Fruit fly (Drosophila melanogaster) whole organism, embryonic: Measurements from ENCODE around the gene Tusp.

Experiments used
- Adf1 ChIP-seq: fragments of 200-800 bp; sonication (Bioruptor generic); IDR thresholded peaks from 2 replicates; pipeline ENCODE4 v1.3.6; 2022; ENCODE audit warnings: missing biosample characterization, missing genetic modification characterization
- Aef1 ChIP-seq: fragments of 200-800 bp; sonication (Bioruptor generic); IDR thresholded peaks from 3 replicates; pipeline ENCODE4 v1.3.6; 2022; ENCODE audit warnings: missing biosample characterization, missing genetic modification characterization
- CG11247 ChIP-seq: fragments of 200-800 bp; sonication (Bioruptor generic); IDR thresholded peaks from 2 replicates; pipeline ENCODE4 v1.3.6; 2022; ENCODE audit warnings: missing biosample characterization, missing genetic modification characterization
- CG12104 ChIP-seq: fragments of 200-800 bp; sonication (Bioruptor generic); optimal IDR thresholded peaks from 3 replicates; lab custom pipeline; 2016; ENCODE audit warnings: missing biosample characterization, missing genetic modification characterization
- CG12155 ChIP-seq: fragments of 200-800 bp; sonication (Bioruptor generic); optimal IDR thresholded peaks from 3 replicates; lab custom pipeline; 2016; ENCODE audit warnings: missing biosample characterization, missing genetic modification characterization
- CG13287 ChIP-seq: fragments of 200-800 bp; sonication (Bioruptor generic); IDR thresholded peaks from 2 replicates; pipeline ENCODE4 v1.3.6; 2022; ENCODE audit warnings: missing biosample characterization, missing genetic modification characterization; ENCODE audit not compliant: partially characterized antibody
- CG15479 ChIP-seq: fragments of 200-800 bp; sonication (Bioruptor generic); optimal IDR thresholded peaks from 3 replicates; lab custom pipeline; 2019; ENCODE audit warnings: missing biosample characterization, mild to moderate bottlenecking, missing genetic modification characterization, moderate library complexity
- CG17186 ChIP-seq: fragments of 200-800 bp; sonication (Bioruptor generic); optimal IDR thresholded peaks from 3 replicates; lab custom pipeline; 2017; ENCODE audit warnings: missing biosample characterization, missing genetic modification reagents, missing genetic modification characterization
- CG2116 ChIP-seq: fragments of 200-800 bp; sonication (Bioruptor generic); optimal IDR thresholded peaks from 3 replicates; lab custom pipeline; 2018; ENCODE audit warnings: missing biosample characterization, mild to moderate bottlenecking, missing genetic modification characterization
- CG34422 ChIP-seq: fragments of 200-800 bp; sonication (Bioruptor generic); IDR thresholded peaks from 3 replicates; pipeline ENCODE4 v1.3.6; 2022; ENCODE audit warnings: missing biosample characterization, missing genetic modification characterization
- CG3838 ChIP-seq: fragments of 200-800 bp; sonication (Bioruptor generic); optimal IDR thresholded peaks from 3 replicates; lab custom pipeline; 2016; ENCODE audit warnings: missing biosample characterization, missing genetic modification characterization
- CG3847 ChIP-seq: fragments of 200-800 bp; sonication (Bioruptor generic); IDR thresholded peaks from 2 replicates; pipeline ENCODE4 v1.3.6; 2022; ENCODE audit warnings: missing biosample characterization, missing genetic modification characterization
- CG4404 ChIP-seq: fragments of 200-800 bp; sonication (Bioruptor generic); IDR thresholded peaks from 2 replicates; pipeline ENCODE4 v1.3.6; 2022; ENCODE audit warnings: missing biosample characterization, missing genetic modification characterization
- CG4617 ChIP-seq: fragments of 200-800 bp; sonication (Bioruptor generic); optimal IDR thresholded peaks from 3 replicates; lab custom pipeline; 2016; ENCODE audit warnings: missing biosample characterization, missing genetic modification characterization, borderline replicate concordance
- CG7556 ChIP-seq: fragments of 200-800 bp; sonication (Bioruptor generic); optimal IDR thresholded peaks from 2 replicates; lab custom pipeline; 2017; ENCODE audit warnings: missing biosample characterization, mild to moderate bottlenecking, missing genetic modification characterization
- CG7987 ChIP-seq: fragments of 200-800 bp; sonication (Bioruptor generic); optimal IDR thresholded peaks from 2 replicates; lab custom pipeline; 2018; ENCODE audit warnings: missing biosample characterization, mild to moderate bottlenecking, missing genetic modification characterization, moderate library complexity
- CG9215 ChIP-seq: fragments of 200-800 bp; sonication (Bioruptor generic); IDR thresholded peaks from 2 replicates; pipeline ENCODE4 v1.3.6; 2022; ENCODE audit warnings: missing biosample characterization, missing genetic modification characterization
- CG9797 ChIP-seq: fragments of 200-800 bp; sonication (Bioruptor generic); optimal IDR thresholded peaks from 3 replicates; lab custom pipeline; 2018; ENCODE audit warnings: missing biosample characterization, mild to moderate bottlenecking, missing genetic modification characterization
- CG9932 ChIP-seq: fragments of 200-800 bp; sonication (Bioruptor generic); IDR thresholded peaks from 2 replicates; pipeline ENCODE4 v1.3.6; 2022; ENCODE audit warnings: missing biosample characterization, missing genetic modification characterization
- Dbx ChIP-seq: fragments of 200-800 bp; sonication (Bioruptor generic); IDR thresholded peaks from 3 replicates; pipeline ENCODE4 v1.3.6; 2022; ENCODE audit warnings: missing biosample characterization, missing genetic modification characterization
- Deaf1 ChIP-seq: fragments of 200-800 bp; optimal IDR thresholded peaks from 3 replicates; lab custom pipeline; 2019; ENCODE audit warnings: missing biosample characterization, mild to moderate bottlenecking, missing genetic modification characterization, moderate library complexity
- Dp ChIP-seq: fragments of 200-800 bp; sonication (Bioruptor generic); optimal IDR thresholded peaks from 2 replicates; lab custom pipeline; 2018; ENCODE audit warnings: missing biosample characterization, mild to moderate bottlenecking, missing genetic modification characterization, moderate library complexity
- Fer1 ChIP-seq: fragments of 200-800 bp; sonication (Bioruptor generic); optimal IDR thresholded peaks from 2 replicates; lab custom pipeline; 2017; ENCODE audit warnings: missing biosample characterization, mild to moderate bottlenecking, missing genetic modification characterization
- HLHmδ ChIP-seq: fragments of 200-800 bp; sonication (Bioruptor generic); optimal IDR thresholded peaks from 2 replicates; lab custom pipeline; 2018; ENCODE audit warnings: missing biosample characterization, mild to moderate bottlenecking, missing genetic modification characterization, moderate library complexity
- HmgD ChIP-seq: fragments of 200-800 bp; sonication (Bioruptor generic); optimal IDR thresholded peaks from 3 replicates; lab custom pipeline; 2016; ENCODE audit warnings: missing biosample characterization, missing genetic modification characterization
- HmgZ ChIP-seq: fragments of 200-800 bp; sonication (Bioruptor generic); optimal IDR thresholded peaks from 2 replicates; lab custom pipeline; 2018; ENCODE audit warnings: missing biosample characterization, mild to moderate bottlenecking, missing genetic modification characterization
- Hmr ChIP-seq: fragments of 200-800 bp; sonication (Bioruptor generic); optimal IDR thresholded peaks from 3 replicates; lab custom pipeline; 2017; ENCODE audit warnings: mild to moderate bottlenecking, missing biosample characterization, missing genetic modification reagents, missing genetic modification characterization
- Myb ChIP-seq: fragments of 200-800 bp; sonication (Bioruptor generic); optimal IDR thresholded peaks from 2 replicates; lab custom pipeline; 2016; ENCODE audit warnings: missing biosample characterization, missing genetic modification characterization
- NC2β ChIP-seq: fragments of 200-800 bp; sonication (Bioruptor generic); optimal IDR thresholded peaks from 2 replicates; lab custom pipeline; 2016; ENCODE audit warnings: missing biosample characterization, missing genetic modification characterization
- Nf-YC ChIP-seq: fragments of 200-800 bp; optimal IDR thresholded peaks from 3 replicates; lab custom pipeline; 2019; ENCODE audit warnings: missing biosample characterization, mild to moderate bottlenecking, missing genetic modification characterization, moderate library complexity
- Oli ChIP-seq: fragments of 200-800 bp; sonication (Bioruptor generic); optimal IDR thresholded peaks from 2 replicates; lab custom pipeline; 2018; ENCODE audit warnings: missing biosample characterization, mild to moderate bottlenecking, missing genetic modification characterization, moderate library complexity
- Ptx1 ChIP-seq: fragments of 200-800 bp; sonication (Bioruptor generic); IDR thresholded peaks from 2 replicates; pipeline ENCODE4 v1.3.6; 2022; ENCODE audit warnings: missing biosample characterization, missing genetic modification characterization
- Sry-δ ChIP-seq: fragments of 200-800 bp; sonication (Bioruptor generic); optimal IDR thresholded peaks from 2 replicates; lab custom pipeline; 2016; ENCODE audit warnings: missing biosample characterization, missing genetic modification characterization
- abd-A ChIP-seq: fragments of 200-800 bp; sonication (Bioruptor generic); optimal IDR thresholded peaks from 3 replicates; lab custom pipeline; 2019; ENCODE audit warnings: missing biosample characterization, mild to moderate bottlenecking, missing genetic modification characterization, moderate library complexity
- amos ChIP-seq: fragments of 200-800 bp; sonication (Bioruptor generic); IDR thresholded peaks from 2 replicates; pipeline ENCODE4 v1.3.6; 2022; ENCODE audit warnings: missing biosample characterization, missing genetic modification characterization; ENCODE audit not compliant: partially characterized antibody
- btn ChIP-seq: fragments of 200-800 bp; sonication (Bioruptor generic); optimal IDR thresholded peaks from 2 replicates; lab custom pipeline; 2016; ENCODE audit warnings: missing biosample characterization, missing genetic modification characterization
- chm ChIP-seq: fragments of 200-800 bp; sonication (Bioruptor generic); IDR thresholded peaks from 2 replicates; pipeline ENCODE4 v1.3.6; 2022; ENCODE audit warnings: missing biosample characterization, missing genetic modification characterization
- crol ChIP-seq: fragments of 200-800 bp; sonication (Bioruptor generic); IDR thresholded peaks from 2 replicates; pipeline ENCODE4 v1.3.6; 2022; ENCODE audit warnings: missing biosample characterization, missing genetic modification characterization
- disco-r ChIP-seq: fragments of 200-800 bp; sonication (Bioruptor generic); optimal IDR thresholded peaks from 2 replicates; lab custom pipeline; 2016; ENCODE audit warnings: missing biosample characterization, missing genetic modification characterization
- dpn ChIP-seq, 2 experiments: fragments of 200-800 bp; sonication (Bioruptor generic); optimal IDR thresholded peaks; 3 replicates each; lab custom pipeline; 2016; ENCODE audit warnings: missing biosample characterization in 2 of 2, missing genetic modification characterization in 2 of 2
- grn ChIP-seq: fragments of 200-800 bp; sonication (Bioruptor generic); optimal IDR thresholded peaks from 3 replicates; lab custom pipeline; 2017; ENCODE audit warnings: missing biosample characterization, missing genetic modification characterization
- gro ChIP-seq: fragments of 200-800 bp; sonication (Bioruptor generic); optimal IDR thresholded peaks from 2 replicates; lab custom pipeline; 2016; ENCODE audit warnings: missing biosample characterization, missing genetic modification characterization
- gt ChIP-seq: fragments of 200-800 bp; sonication (Bioruptor generic); IDR thresholded peaks from 2 replicates; pipeline ENCODE4 v1.3.6; 2022; ENCODE audit warnings: missing biosample characterization, missing genetic modification characterization
- knrl ChIP-seq: fragments of 200-800 bp; sonication (Bioruptor generic); IDR thresholded peaks from 3 replicates; pipeline ENCODE4 v1.3.6; 2022; ENCODE audit warnings: missing biosample characterization, missing genetic modification characterization; ENCODE audit not compliant: partially characterized antibody
- nmo ChIP-seq: fragments of 200-800 bp; sonication (Bioruptor generic); optimal IDR thresholded peaks from 2 replicates; lab custom pipeline; 2018; ENCODE audit warnings: missing biosample characterization, mild to moderate bottlenecking, missing genetic modification characterization, moderate library complexity
- org-1 ChIP-seq: fragments of 200-800 bp; sonication (Bioruptor generic); optimal IDR thresholded peaks from 2 replicates; lab custom pipeline; 2017; ENCODE audit warnings: missing biosample characterization, missing genetic modification characterization
- sqz ChIP-seq: fragments of 200-800 bp; sonication (Bioruptor generic); optimal IDR thresholded peaks from 3 replicates; lab custom pipeline; 2018; ENCODE audit warnings: missing biosample characterization, mild to moderate bottlenecking, missing genetic modification characterization
- tx ChIP-seq: fragments of 200-800 bp; sonication (Bioruptor generic); optimal IDR thresholded peaks from 2 replicates; lab custom pipeline; 2016; ENCODE audit warnings: missing biosample characterization, missing genetic modification characterization
- wek ChIP-seq: fragments of 200-800 bp; sonication (Bioruptor generic); optimal IDR thresholded peaks from 3 replicates; lab custom pipeline; 2018; ENCODE audit warnings: missing biosample characterization, mild to moderate bottlenecking, missing genetic modification characterization, moderate library complexity
- zfh1 ChIP-seq: fragments of 200-800 bp; sonication (Bioruptor generic); IDR thresholded peaks from 3 replicates; pipeline ENCODE4 v1.3.6; 2022; ENCODE audit warnings: missing biosample characterization, missing genetic modification characterization

Tusp gene

dm6 chr3R:27558660-27559319 is 48.9 kb upstream of the Tusp start, which contains the start of gene Klp98A (continued):
- TF ChIP-seq nmo (peak; percentile 47), CG4404 (GFP tag; lab: Robert Waterston, UW) (no peak), tx (GFP tag; lab: Kevin White, UChicago) (no peak), CG34422 (peak; percentile 8; the same call in 1 of the 3 replicates), sqz (peak; percentile 19), Myb (GFP tag; lab: Kevin White, UChicago) (peak; percentile 66), HmgZ (peak; percentile 68), Dp (GFP tag; lab: Kevin White, UChicago) (peak; percentile 58), CG17186 (GFP tag; lab: Kevin White, UChicago) (peak; percentile 41), crol (GFP tag; lab: Robert Waterston, UW) (0 out of 2 replicates have a peak, but pooled peaks have one; percentile 2), Nf-YC (tag; lab: Kevin White, UChicago) (peak; percentile 12), NC2β (GFP tag; lab: Kevin White, UChicago) (peak; percentile 30), amos (GFP tag; lab: Robert Waterston, UW) (peak; percentile 51; the same call in 1 of the 2 replicates), zfh1 (GFP tag; lab: Robert Waterston, UW) (no peak), Dbx (GFP tag; lab: Robert Waterston, UW) (0 out of 3 replicates have a peak, but pooled peaks have one; percentile 6), dpn (GFP tag; optimal IDR thresholded peaks at IDR 0.05; lab: Kevin White, UChicago) (peak in 1 of 2 experiments; percentile 44), CG9932 (peak; percentile 6; the same call in 1 of the 2 replicates), disco-r (no peak), gro (GFP tag; lab: Kevin White, UChicago) (peak; percentile 50), Aef1 (peak; percentile 59), Hmr (GFP tag; lab: Kevin White, UChicago) (no peak), knrl (peak; percentile 36; the same call in 1 of the 3 replicates), org-1 (GFP tag; lab: Kevin White, UChicago) (no peak), CG15479 (GFP tag; lab: Kevin White, UChicago) (peak; percentile 17), Ptx1 (no peak), CG7556 (no peak), grn (GFP tag; lab: Kevin White, UChicago) (peak; percentile 16), CG4617 (GFP tag; lab: Kevin White, UChicago) (peak; percentile 73), Sry-δ (GFP tag; lab: Kevin White, UChicago) (peak; percentile 52), CG3847 (GFP tag; lab: Robert Waterston, UW) (peak; percentile 37; the same call in 1 of the 2 replicates), CG3838 (GFP tag; lab: Kevin White, UChicago) (peak; percentile 43), CG11247 (no peak), CG12155 (GFP tag; lab: Kevin White, UChicago) (peak; percentile 17), btn (GFP tag; lab: Kevin White, UChicago) (no peak), CG7987 (GFP tag; lab: Kevin White, UChicago) (peak; percentile 41), CG2116 (peak; percentile 39), CG9797 (peak; percentile 95), gt (GFP tag; lab: Robert Waterston, UW) (no peak), CG9215 (GFP tag; lab: Robert Waterston, UW) (no peak), wek (GFP tag; lab: Kevin White, UChicago) (peak; percentile 9), Deaf1 (tag; lab: Kevin White, UChicago) (peak; percentile 82), HLHmδ (peak; percentile 71), abd-A (tag; lab: Kevin White, UChicago) (no peak), chm (GFP tag; lab: Robert Waterston, UW) (peak; percentile 55; the same call in 1 of the 2 replicates), Fer1 (GFP tag; lab: Kevin White, UChicago) (peak; percentile 37), CG12104 (GFP tag; lab: Kevin White, UChicago) (no peak), Adf1 (no peak), HmgD (peak; percentile 55), Oli (no peak), CG13287 (GFP tag; lab: Robert Waterston, UW) (peak; percentile 48; the same call in 1 of the 2 replicates)
